Worm (Caenorhabditis elegans) whole organism, L2 larva: Measurements from ENCODE around the gene C25G4.7.

Source experiments
- R02D3.7 ChIP-seq: fragments of 150-350 bp; optimal IDR thresholded peaks from 2 replicates; lab custom pipeline; 2014; ENCODE audit warnings: missing biosample characterization, missing genetic modification characterization
- alr-1 ChIP-seq: fragments of 150-350 bp; optimal IDR thresholded peaks from 2 replicates; lab custom pipeline; 2014; ENCODE audit warnings: missing biosample characterization, missing genetic modification characterization
- aly-2 ChIP-seq: fragments of 150-350 bp; optimal IDR thresholded peaks from 2 replicates; lab custom pipeline; 2014; ENCODE audit warnings: missing biosample characterization, missing genetic modification characterization
- ama-1 ChIP-seq: fragments of 150-350 bp; optimal IDR thresholded peaks from 2 replicates; lab custom pipeline; 2018; ENCODE audit warnings: inconsistent platforms
- blmp-1 ChIP-seq: sonication (generic microtip); optimal IDR thresholded peaks from 2 replicates; lab custom pipeline; 2017; ENCODE audit warnings: missing genetic modification characterization, mild to moderate bottlenecking, missing compliant biosample characterization, antibody characterized with exemption, moderate library complexity; ENCODE audit not compliant: insufficient read depth
- elt-3 ChIP-seq: sonication (generic microtip); optimal IDR thresholded peaks from 2 replicates; lab custom pipeline; 2017; ENCODE audit warnings: missing biosample characterization, missing genetic modification characterization
- fos-1 ChIP-seq: fragments of 150-350 bp; optimal IDR thresholded peaks from 2 replicates; lab custom pipeline; 2014; ENCODE audit warnings: missing biosample characterization, missing genetic modification characterization
- lsy-2 ChIP-seq, 2 experiments: fragments of 150-350 bp in 1 of 2; sonication (generic microtip) in 1 of 2; optimal IDR thresholded peaks; 2 replicates each; lab custom pipeline; 2014 to 2017; ENCODE audit warnings: missing biosample characterization in 2 of 2, missing genetic modification characterization in 2 of 2
- nhr-11 ChIP-seq: fragments of 150-350 bp; optimal IDR thresholded peaks from 2 replicates; lab custom pipeline; 2014; ENCODE audit warnings: missing biosample characterization, missing genetic modification characterization
- nhr-77 ChIP-seq: fragments of 150-350 bp; optimal IDR thresholded peaks from 2 replicates; lab custom pipeline; 2014; ENCODE audit warnings: missing biosample characterization, missing genetic modification characterization
- unc-62 ChIP-seq: fragments of 150-350 bp; optimal IDR thresholded peaks from 2 replicates; lab custom pipeline; 2014; ENCODE audit warnings: missing biosample characterization, missing genetic modification reagents, missing genetic modification characterization

ce11 chrIV:12501956-12502355 is 45.2 kb downstream of the C25G4.7 start, which contains the start of gene sru-18:
- no peak for TF ChIP-seq fos-1 (tag; lab: Kevin White, UChicago)
- TF ChIP-seq blmp-1 (tag; lab: Kevin White, UChicago), result no peak
- no peak for TF ChIP-seq ama-1
- TF ChIP-seq nhr-11 (tag; lab: Kevin White, UChicago), result no peak
- no peak for TF ChIP-seq nhr-77
- no peak for TF ChIP-seq elt-3 (tag; lab: Kevin White, UChicago)
- no peak for TF ChIP-seq lsy-2 (tag; optimal IDR thresholded peaks at IDR 0.05; lab: Kevin White, UChicago)
- no peak for TF ChIP-seq R02D3.7 (tag; lab: Kevin White, UChicago)
- no peak for TF ChIP-seq aly-2 (tag; lab: Kevin White, UChicago)
- no peak for TF ChIP-seq unc-62 (GFP tag; lab: Kevin White, UChicago)
- no peak for TF ChIP-seq alr-1
